Fruit fly (Drosophila melanogaster) whole organism, prepupa: ENCODE measurements around the gene spirit.
A peak's percentile ranks its signal among the peaks of the same experiment; 100 is the strongest.

ENCODE experiments used
- CG10631 ChIP-seq: fragments of 200-800 bp; sonication (Bioruptor generic); optimal IDR thresholded peaks from 2 replicates; lab custom pipeline; 2016; ENCODE audit warnings: missing biosample characterization, missing genetic modification characterization
- CG10669 ChIP-seq: fragments of 200-800 bp; sonication (Bioruptor generic); optimal IDR thresholded peaks from 3 replicates; lab custom pipeline; 2018; ENCODE audit warnings: missing biosample characterization, mild to moderate bottlenecking, missing genetic modification characterization, moderate library complexity
- CG11294 ChIP-seq: fragments of 200-800 bp; sonication (Bioruptor generic); IDR thresholded peaks from 2 replicates; pipeline ENCODE4 v1.3.6; 2022; ENCODE audit warnings: missing biosample characterization, missing genetic modification characterization
- CG11762 ChIP-seq: fragments of 200-800 bp; sonication (Bioruptor generic); optimal IDR thresholded peaks from 3 replicates; lab custom pipeline; 2016; ENCODE audit warnings: missing biosample characterization, missing genetic modification characterization; ENCODE audit not compliant: insufficient read depth
- CG11902 ChIP-seq: fragments of 200-800 bp; sonication (Bioruptor generic); optimal IDR thresholded peaks from 3 replicates; lab custom pipeline; 2016; ENCODE audit warnings: missing biosample characterization, missing genetic modification characterization
- CG15336 ChIP-seq: fragments of 200-800 bp; sonication (Bioruptor generic); IDR thresholded peaks from 2 replicates; pipeline ENCODE4 v1.3.6; 2022; ENCODE audit warnings: missing biosample characterization, missing genetic modification characterization
- CG16779 ChIP-seq: fragments of 200-800 bp; sonication (Bioruptor generic); optimal IDR thresholded peaks from 3 replicates; lab custom pipeline; 2017; ENCODE audit warnings: missing biosample characterization, mild to moderate bottlenecking, missing genetic modification characterization
- CG3032 ChIP-seq: fragments of 200-800 bp; optimal IDR thresholded peaks from 2 replicates; lab custom pipeline; 2019; ENCODE audit warnings: missing biosample characterization, mild to moderate bottlenecking, missing genetic modification characterization, moderate library complexity
- CG31627 ChIP-seq: fragments of 200-800 bp; sonication (Bioruptor generic); optimal IDR thresholded peaks from 3 replicates; lab custom pipeline; 2016; ENCODE audit warnings: missing biosample characterization, missing genetic modification characterization
- CG32006 ChIP-seq: fragments of 200-800 bp; sonication (Bioruptor generic); optimal IDR thresholded peaks from 3 replicates; lab custom pipeline; 2017; ENCODE audit warnings: missing biosample characterization, mild to moderate bottlenecking, missing genetic modification characterization
- CG34406 ChIP-seq: fragments of 200-800 bp; sonication (Bioruptor generic); optimal IDR thresholded peaks from 3 replicates; lab custom pipeline; 2016; ENCODE audit warnings: missing biosample characterization, missing genetic modification characterization
- CG3919 ChIP-seq: fragments of 200-800 bp; sonication (Bioruptor generic); optimal IDR thresholded peaks from 3 replicates; lab custom pipeline; 2016; ENCODE audit warnings: missing biosample characterization, missing genetic modification characterization
- CG6163 ChIP-seq: fragments of 200-800 bp; sonication (Bioruptor generic); IDR thresholded peaks from 3 replicates; pipeline ENCODE4 v1.3.6; 2022; ENCODE audit warnings: missing biosample characterization, missing genetic modification characterization
- CG6276 ChIP-seq: fragments of 200-800 bp; sonication (Bioruptor generic); optimal IDR thresholded peaks from 2 replicates; lab custom pipeline; 2017; ENCODE audit warnings: missing biosample characterization, mild to moderate bottlenecking, missing genetic modification characterization
- CG6792 ChIP-seq: fragments of 200-800 bp; sonication (Bioruptor generic); optimal IDR thresholded peaks from 3 replicates; lab custom pipeline; 2016; ENCODE audit warnings: missing biosample characterization, missing genetic modification characterization
- CG6854 ChIP-seq: fragments of 200-800 bp; sonication (Bioruptor generic); optimal IDR thresholded peaks from 2 replicates; lab custom pipeline; 2017; ENCODE audit warnings: missing biosample characterization, mild to moderate bottlenecking, missing genetic modification characterization
- CG8119 ChIP-seq: fragments of 200-800 bp; sonication (Bioruptor generic); IDR thresholded peaks from 3 replicates; pipeline ENCODE4 v1.3.6; 2022; ENCODE audit warnings: missing biosample characterization, missing genetic modification characterization
- CG8319 ChIP-seq: fragments of 200-800 bp; sonication (Bioruptor generic); optimal IDR thresholded peaks from 3 replicates; lab custom pipeline; 2016; ENCODE audit warnings: missing biosample characterization, missing genetic modification characterization
- CG8632 ChIP-seq: fragments of 200-800 bp; sonication (Bioruptor generic); optimal IDR thresholded peaks from 3 replicates; lab custom pipeline; 2016; ENCODE audit warnings: missing biosample characterization, missing genetic modification characterization
- CG9139 ChIP-seq: fragments of 200-800 bp; sonication (Bioruptor generic); optimal IDR thresholded peaks from 3 replicates; lab custom pipeline; 2017; ENCODE audit warnings: missing biosample characterization, mild to moderate bottlenecking, missing genetic modification characterization
- Eip78C ChIP-seq: fragments of 200-800 bp; sonication (Bioruptor generic); peaks from one replicate; lab custom pipeline; 2016; ENCODE audit warnings: missing biosample characterization, missing genetic modification characterization
- Eip93F ChIP-seq: fragments of 200-800 bp; sonication (Bioruptor generic); optimal IDR thresholded peaks from 2 replicates; lab custom pipeline; 2016; ENCODE audit warnings: missing biosample characterization, mild to moderate bottlenecking, missing genetic modification characterization
- Ets21C ChIP-seq: fragments of 200-800 bp; sonication (Bioruptor generic); optimal IDR thresholded peaks from 3 replicates; lab custom pipeline; 2016; ENCODE audit warnings: missing biosample characterization, missing genetic modification characterization
- Ets96B ChIP-seq: fragments of 200-800 bp; optimal IDR thresholded peaks from 2 replicates; lab custom pipeline; 2019; ENCODE audit warnings: missing biosample characterization, mild to moderate bottlenecking, missing genetic modification characterization, moderate library complexity
- Gug ChIP-seq: fragments of 200-800 bp; sonication (Bioruptor generic); IDR thresholded peaks from 2 replicates; pipeline ENCODE4 v1.3.6; 2022; ENCODE audit warnings: missing biosample characterization, missing genetic modification characterization
- Hr38 ChIP-seq: sonication (Bioruptor generic); optimal IDR thresholded peaks from 2 replicates; lab custom pipeline; 2016; ENCODE audit warnings: missing biosample characterization, missing genetic modification characterization
- Hr39 ChIP-seq: fragments of 200-800 bp; sonication (Bioruptor generic); optimal IDR thresholded peaks from 2 replicates; lab custom pipeline; 2016; ENCODE audit warnings: missing biosample characterization, missing genetic modification characterization
- Hr4 ChIP-seq: fragments of 200-800 bp; sonication (Bioruptor generic); optimal IDR thresholded peaks from 3 replicates; lab custom pipeline; 2016; ENCODE audit warnings: missing biosample characterization, missing genetic modification characterization
- Lpt ChIP-seq: fragments of 200-800 bp; sonication (Bioruptor generic); optimal IDR thresholded peaks from 3 replicates; lab custom pipeline; 2016; ENCODE audit warnings: missing biosample characterization, missing genetic modification characterization
- Met ChIP-seq: fragments of 200-800 bp; sonication (Bioruptor generic); optimal IDR thresholded peaks from 3 replicates; lab custom pipeline; 2016; ENCODE audit warnings: missing biosample characterization, missing genetic modification characterization
- Smox ChIP-seq: fragments of 200-800 bp; sonication (Bioruptor generic); optimal IDR thresholded peaks from 3 replicates; lab custom pipeline; 2016; ENCODE audit warnings: missing biosample characterization, missing genetic modification characterization
- Sox14 ChIP-seq: fragments of 200-800 bp; sonication (Bioruptor generic); optimal IDR thresholded peaks from 3 replicates; lab custom pipeline; 2016; ENCODE audit warnings: missing biosample characterization, missing genetic modification characterization
- Sox15 ChIP-seq: fragments of 200-800 bp; sonication (Bioruptor generic); optimal IDR thresholded peaks from 3 replicates; lab custom pipeline; 2016; ENCODE audit warnings: missing biosample characterization, missing genetic modification characterization
- acj6 ChIP-seq: fragments of 200-800 bp; sonication (Bioruptor generic); optimal IDR thresholded peaks from 3 replicates; lab custom pipeline; 2016; ENCODE audit warnings: missing biosample characterization, missing genetic modification characterization
- cyc ChIP-seq: fragments of 200-800 bp; sonication (Bioruptor generic); optimal IDR thresholded peaks from 3 replicates; lab custom pipeline; 2016; ENCODE audit warnings: missing biosample characterization, missing genetic modification characterization
- dac ChIP-seq: fragments of 200-800 bp; sonication (Bioruptor generic); optimal IDR thresholded peaks from 2 replicates; lab custom pipeline; 2017; ENCODE audit warnings: missing biosample characterization, mild to moderate bottlenecking, missing genetic modification characterization
- dsx ChIP-seq: fragments of 200-800 bp; optimal IDR thresholded peaks from 3 replicates; lab custom pipeline; 2019; ENCODE audit warnings: missing biosample characterization, mild to moderate bottlenecking, missing genetic modification characterization, moderate library complexity; ENCODE audit not compliant: poor library complexity, severe bottlenecking
- eg ChIP-seq: fragments of 200-800 bp; sonication (Bioruptor generic); IDR thresholded peaks from 3 replicates; pipeline ENCODE4 v1.3.6; 2022; ENCODE audit warnings: missing biosample characterization, missing genetic modification characterization
- esn ChIP-seq: fragments of 200-800 bp; sonication (Bioruptor generic); optimal IDR thresholded peaks from 2 replicates; lab custom pipeline; 2016; ENCODE audit warnings: missing biosample characterization, mild to moderate bottlenecking, missing genetic modification characterization, moderate library complexity
- fd59A ChIP-seq: fragments of 200-800 bp; sonication (Bioruptor generic); optimal IDR thresholded peaks from 2 replicates; lab custom pipeline; 2017; ENCODE audit warnings: missing biosample characterization, mild to moderate bottlenecking, missing genetic modification characterization, missing genetic modification reagents
- fkh ChIP-seq: fragments of 200-800 bp; sonication (Bioruptor generic); optimal IDR thresholded peaks from 3 replicates; lab custom pipeline; 2017; ENCODE audit warnings: missing biosample characterization, mild to moderate bottlenecking, missing genetic modification characterization, moderate library complexity
- net ChIP-seq: fragments of 200-800 bp; sonication (Bioruptor generic); optimal IDR thresholded peaks from 3 replicates; lab custom pipeline; 2016; ENCODE audit warnings: missing biosample characterization, missing genetic modification characterization
- pdm3 ChIP-seq: fragments of 200-800 bp; sonication (Bioruptor generic); optimal IDR thresholded peaks from 3 replicates; lab custom pipeline; 2016; ENCODE audit warnings: missing biosample characterization, missing genetic modification characterization
- salr ChIP-seq, 2 experiments: fragments of 200-800 bp; sonication (Bioruptor generic); optimal IDR thresholded peaks; 3 replicates each; lab custom pipeline; 2016 to 2018; ENCODE audit warnings: missing biosample characterization in 2 of 2, missing genetic modification characterization in 2 of 2, mild to moderate bottlenecking in 1 of 2
- spab ChIP-seq: fragments of 200-800 bp; sonication (Bioruptor generic); optimal IDR thresholded peaks from 2 replicates; lab custom pipeline; 2017; ENCODE audit warnings: missing biosample characterization, mild to moderate bottlenecking, missing genetic modification characterization, missing genetic modification reagents
- ss ChIP-seq, 2 experiments: fragments of 200-800 bp; sonication (Bioruptor generic); optimal IDR thresholded peaks; 2 replicates in 1 of 2; 3 replicates in 1 of 2; lab custom pipeline; 2017 to 2018; ENCODE audit warnings: mild to moderate bottlenecking in 2 of 2, missing biosample characterization in 2 of 2, missing genetic modification characterization in 2 of 2, moderate library complexity in 1 of 2
- svp ChIP-seq: fragments of 200-800 bp; sonication (Bioruptor generic); peaks from one replicate; lab custom pipeline; 2016; ENCODE audit warnings: missing biosample characterization, missing genetic modification characterization
- topi ChIP-seq: fragments of 200-800 bp; sonication (Bioruptor generic); optimal IDR thresholded peaks from 3 replicates; lab custom pipeline; 2016; ENCODE audit warnings: missing biosample characterization, missing genetic modification characterization
- vri ChIP-seq: fragments of 200-800 bp; sonication (Bioruptor generic); optimal IDR thresholded peaks from 3 replicates; lab custom pipeline; 2016; ENCODE audit warnings: missing biosample characterization, mild to moderate bottlenecking, missing genetic modification characterization

Gene spirit

dm6 chrX:8538993-8539392 lies 34.4 kb downstream of the spirit start (continued):
- TF ChIP-seq Hr4 (GFP tag; lab: Kevin White, UChicago): peak; percentile 12
- TF ChIP-seq CG6163 (GFP tag; lab: Robert Waterston, UW): peak; percentile 52; the same call in 2 of the 3 replicates
- TF ChIP-seq CG32006: peak; percentile 24
- peak; percentile 5 for TF ChIP-seq Smox (GFP tag; lab: Kevin White, UChicago)
- peak; percentile 25 for TF ChIP-seq CG10669 (GFP tag; lab: Kevin White, UChicago)
- peak in 1 of 2 experiments; percentile 34 for TF ChIP-seq ss (GFP tag; optimal IDR thresholded peaks at IDR 0.05; lab: Kevin White, UChicago)
- peak; percentile 40 for TF ChIP-seq CG6792 (GFP tag; lab: Kevin White, UChicago)

dm6 chrX:8538182-8538581 lies 35.2 kb downstream of the spirit start:
- TF ChIP-seq CG11902 (GFP tag; lab: Kevin White, UChicago): no peak
- TF ChIP-seq CG6276 (GFP tag; lab: Kevin White, UChicago): no peak
- no peak for TF ChIP-seq fd59A
- TF ChIP-seq CG3919 (GFP tag; lab: Kevin White, UChicago): no peak
- peak; percentile 34 for TF ChIP-seq Met (GFP tag; lab: Kevin White, UChicago)
- no peak for TF ChIP-seq cyc (GFP tag; lab: Kevin White, UChicago)
- TF ChIP-seq dsx: no peak
- TF ChIP-seq CG10631 (GFP tag; lab: Kevin White, UChicago): no peak
- TF ChIP-seq CG15336 (GFP tag; lab: Robert Waterston, UW): peak; percentile 36; the same call in 1 of the 2 replicates
- TF ChIP-seq CG34406 (GFP tag; lab: Kevin White, UChicago): no peak
- TF ChIP-seq CG3032: no peak
- peak; percentile 14 for TF ChIP-seq Smox (GFP tag; lab: Kevin White, UChicago)
- no peak for TF ChIP-seq fkh (GFP tag; lab: Kevin White, UChicago)
- TF ChIP-seq Gug: no peak
- TF ChIP-seq Sox15 (GFP tag; lab: Kevin White, UChicago): no peak
- peak; percentile 39 for TF ChIP-seq svp (GFP tag; lab: Kevin White, UChicago)
- TF ChIP-seq CG6163 (GFP tag; lab: Robert Waterston, UW): peak; percentile 52; the same call in 1 of the 3 replicates
- TF ChIP-seq esn (GFP tag; lab: Kevin White, UChicago): peak; percentile 45
- TF ChIP-seq CG8319 (GFP tag; lab: Kevin White, UChicago): no peak
- TF ChIP-seq CG6854 (GFP tag; lab: Kevin White, UChicago): no peak
- TF ChIP-seq Eip78C (GFP tag; lab: Kevin White, UChicago): peak; percentile 46
- no peak for TF ChIP-seq net (GFP tag; lab: Kevin White, UChicago)
- no peak for TF ChIP-seq dac (GFP tag; lab: Kevin White, UChicago)
- peak; percentile 15 for TF ChIP-seq CG31627 (GFP tag; lab: Kevin White, UChicago)
- TF ChIP-seq Hr4 (GFP tag; lab: Kevin White, UChicago): peak; percentile 51
- TF ChIP-seq CG11762 (GFP tag; lab: Kevin White, UChicago): no peak
- no peak for TF ChIP-seq Ets21C
- no peak for TF ChIP-seq pdm3
- no peak for TF ChIP-seq CG16779 (tag; lab: Kevin White, UChicago)
- no peak for TF ChIP-seq ss (GFP tag; optimal IDR thresholded peaks at IDR 0.05; lab: Kevin White, UChicago)
- TF ChIP-seq Hr39 (GFP tag; lab: Kevin White, UChicago): peak; percentile 27
- no peak for TF ChIP-seq Eip93F (GFP tag; lab: Kevin White, UChicago)
- TF ChIP-seq CG8119 (GFP tag; lab: Robert Waterston, UW): peak; percentile 43; the same call in 1 of the 3 replicates
- TF ChIP-seq Sox14 (GFP tag; lab: Kevin White, UChicago): peak; percentile 7
- TF ChIP-seq Ets96B (tag; lab: Kevin White, UChicago): peak; percentile 15
- no peak for TF ChIP-seq acj6
- peak; percentile 11 for TF ChIP-seq topi (GFP tag; lab: Kevin White, UChicago)
- no peak for TF ChIP-seq Lpt (GFP tag; lab: Kevin White, UChicago)
- TF ChIP-seq Hr38 (GFP tag; lab: Kevin White, UChicago): no peak
- peak; percentile 9 for TF ChIP-seq CG32006
- TF ChIP-seq salr (GFP tag; optimal IDR thresholded peaks at IDR 0.05; lab: Kevin White, UChicago): no peak
- no peak for TF ChIP-seq vri
- TF ChIP-seq CG10669 (GFP tag; lab: Kevin White, UChicago): peak; percentile 36
- no peak for TF ChIP-seq CG9139 (GFP tag; lab: Kevin White, UChicago)
- peak; percentile 42; the same call in 1 of the 3 replicates for TF ChIP-seq eg (GFP tag; lab: Robert Waterston, UW)
- TF ChIP-seq CG8632 (GFP tag; lab: Kevin White, UChicago): no peak
- TF ChIP-seq CG11294 (GFP tag; lab: Robert Waterston, UW): no peak
- no peak for TF ChIP-seq spab
